Fruit fly (Drosophila melanogaster) whole organism, adult: ENCODE results near the gene Tgi.

Experiments used
- CG11617 ChIP-seq: fragments of 200-800 bp; sonication (Bioruptor generic); optimal IDR thresholded peaks from 2 replicates; lab custom pipeline; 2017; ENCODE audit warnings: mild to moderate bottlenecking, missing biosample characterization, missing genetic modification reagents, missing genetic modification characterization
- CG14711 ChIP-seq: fragments of 200-800 bp; sonication (Bioruptor generic); optimal IDR thresholded peaks from 2 replicates; lab custom pipeline; 2018; ENCODE audit warnings: missing biosample characterization, mild to moderate bottlenecking, missing genetic modification characterization, moderate library complexity
- cnc ChIP-seq, 2 experiments: fragments of >200 bp; optimal IDR thresholded peaks; 2 replicates each; lab custom pipeline; 2017

- TF ChIP-seq CG11617 (GFP tag; lab: Kevin White, UChicago) (peak; percentile 25), cnc (optimal IDR thresholded peaks at IDR 0.05; lab: Kevin White, UChicago) (no peak), CG14711 (tag; lab: Kevin White, UChicago) (no peak)
Observed at dm6 chr3L:13442400-13442799, 44.2 kb upstream of the Tgi start, which contains the start of gene cmb.
